Fruit fly (Drosophila melanogaster) Kc167 (cell line): Measurements from ENCODE around the gene NetB.

Experiments
- Myc ChIP-seq: fragments of >200 bp; optimal IDR thresholded peaks from 2 replicates; lab custom pipeline; 2017; ENCODE audit warnings: missing external identifiers
- Sin3A ChIP-seq: fragments of >200 bp; optimal IDR thresholded peaks from 2 replicates; lab custom pipeline; 2018; ENCODE audit warnings: missing external identifiers
- h ChIP-seq: fragments of >200 bp; optimal IDR thresholded peaks from 3 replicates; lab custom pipeline; 2018; ENCODE audit warnings: missing external identifiers
- insv ChIP-seq: fragments of >200 bp; optimal IDR thresholded peaks from 3 replicates; lab custom pipeline; 2018; ENCODE audit warnings: missing external identifiers
- psq ChIP-seq: fragments of >200 bp; optimal IDR thresholded peaks from 2 replicates; lab custom pipeline; 2017; ENCODE audit warnings: missing external identifiers
- ttk ChIP-seq: sonication (Bioruptor generic); optimal IDR thresholded peaks from 2 replicates; lab custom pipeline; 2017; ENCODE audit warnings: missing external identifiers

Gene NetB

DNA sequence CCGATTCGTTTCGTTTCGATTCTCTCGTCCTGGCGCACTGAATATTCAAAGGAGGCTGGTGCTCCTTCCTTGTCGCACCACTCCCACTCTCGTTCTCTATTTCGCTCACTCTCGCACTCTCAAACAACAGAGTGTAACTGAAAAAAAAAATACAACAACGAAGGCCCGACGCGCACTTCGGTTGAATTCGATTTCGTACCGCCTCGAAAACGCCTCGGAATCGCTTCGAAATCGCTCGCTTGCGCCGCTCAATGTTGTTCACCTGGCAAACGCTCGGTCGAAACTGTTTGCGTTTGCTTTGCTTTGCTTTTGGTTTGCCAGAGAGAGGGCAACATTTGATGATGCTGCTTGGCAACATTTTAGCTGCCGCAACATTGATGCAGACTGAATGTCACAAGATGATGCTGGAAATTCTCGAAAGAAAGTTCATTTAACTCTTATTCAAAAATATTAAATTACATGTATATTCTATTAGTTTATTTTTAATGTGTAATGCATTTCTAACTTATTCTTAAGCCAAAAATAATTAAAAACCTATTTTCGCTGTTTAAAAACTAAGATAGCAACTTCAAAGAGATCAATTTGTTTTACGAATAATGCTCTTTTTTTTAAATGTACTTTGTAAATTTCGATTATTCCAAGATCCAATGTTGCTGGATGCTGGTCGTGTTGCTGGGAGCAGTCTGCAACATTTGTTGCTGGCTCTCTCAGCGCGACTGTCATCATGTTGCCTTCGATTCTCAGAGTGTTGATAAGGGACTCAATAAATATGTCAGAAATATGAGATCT lies at the start of gene NetB:
TSS of gene NetB (minus strand) at position 291 of the 789 bp plus-strand sequence.
- TF ChIP-seq psq (no peak), ttk (lab: Kevin White, UChicago) (no peak), Sin3A (lab: Kevin White, UChicago) (no peak), insv (lab: Kevin White, UChicago) (no peak), Myc (lab: Kevin White, UChicago) (no peak), h (lab: Kevin White, UChicago) (no peak)

DNA sequence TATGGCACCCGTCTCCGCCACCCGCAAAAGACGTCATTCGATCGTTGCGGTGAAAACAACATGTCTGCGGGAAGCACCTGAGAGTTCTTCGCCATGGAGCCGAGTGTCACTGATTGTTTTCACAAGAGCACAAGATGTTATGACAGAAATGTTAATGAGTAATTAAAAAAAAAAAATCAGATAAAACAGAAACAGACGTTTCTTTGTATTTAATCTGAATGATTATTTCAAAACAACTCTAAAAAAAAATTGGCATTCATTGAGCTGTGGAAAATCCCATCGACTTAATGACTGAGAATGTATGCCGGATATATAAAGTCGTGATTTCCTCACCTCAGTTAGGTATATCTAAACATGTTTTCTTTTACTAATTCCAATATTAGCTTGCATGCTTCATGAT lies 37.3 kb upstream of the NetB start, which contains the start of gene Ag5r:
TSS of gene Ag5r (minus strand) at position 101 of the 400 bp plus-strand sequence.
- TF ChIP-seq insv (lab: Kevin White, UChicago), result no peak
- TF ChIP-seq h (lab: Kevin White, UChicago), result no peak
- no peak for TF ChIP-seq ttk (lab: Kevin White, UChicago)
- no peak for TF ChIP-seq psq
- no peak for TF ChIP-seq Myc (lab: Kevin White, UChicago)
- no peak for TF ChIP-seq Sin3A (lab: Kevin White, UChicago)

DNA sequence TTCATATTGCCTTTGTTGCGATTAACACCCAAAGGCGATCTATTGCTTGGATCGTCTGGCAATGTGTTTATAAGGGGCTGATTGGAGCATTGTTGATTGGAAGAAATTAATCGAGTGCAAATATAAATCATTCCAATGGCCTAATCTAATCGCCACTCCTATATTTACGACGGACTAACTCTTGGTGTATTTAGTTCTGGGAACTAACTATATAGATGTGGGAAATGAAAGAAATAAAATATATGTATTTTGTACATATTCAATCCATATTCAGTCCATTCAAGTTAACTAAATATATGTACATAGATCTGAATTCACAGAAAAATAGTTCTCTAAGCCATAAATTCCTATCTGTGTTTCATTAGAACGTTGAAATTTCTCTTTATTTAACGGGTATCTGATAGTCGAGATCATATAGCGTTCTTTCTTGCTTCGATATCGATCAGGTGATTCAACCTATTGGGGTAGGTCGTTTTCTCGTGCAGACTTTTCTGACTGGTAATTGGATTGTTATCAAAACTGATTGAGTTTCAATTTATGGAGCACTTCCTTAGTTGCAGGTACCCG lies 34.9 kb upstream of the NetB start, which contains the start of gene Ag5r2:
TSS of gene Ag5r2 (minus strand) at position 51 of the 567 bp plus-strand sequence.
- no peak for TF ChIP-seq Sin3A (lab: Kevin White, UChicago)
- TF ChIP-seq h (lab: Kevin White, UChicago), result no peak

dm6 chrX:14776474-14776873 lies 27.3 kb upstream of the NetB start, which contains the start of gene CG5347:
Gene CG5347 (plus strand): TSS chrX:14776774.
- TF ChIP-seq ttk (lab: Kevin White, UChicago) (no peak), psq (no peak), h (lab: Kevin White, UChicago) (no peak), insv (lab: Kevin White, UChicago) (no peak), Sin3A (lab: Kevin White, UChicago) (no peak), Myc (lab: Kevin White, UChicago) (no peak)

dm6 chrX:14775008-14775407 lies 25.8 kb upstream of the NetB start, which contains the start of gene CG5334:
Gene CG5334 (plus strand): TSS chrX:14775308.
- no peak for TF ChIP-seq insv (lab: Kevin White, UChicago)
- no peak for TF ChIP-seq Sin3A (lab: Kevin White, UChicago)
- no peak for TF ChIP-seq psq

- TF ChIP-seq h (lab: Kevin White, UChicago) (no peak), Sin3A (lab: Kevin White, UChicago) (no peak), ttk (lab: Kevin White, UChicago) (no peak), insv (lab: Kevin White, UChicago) (no peak), psq (no peak), Myc (lab: Kevin White, UChicago) (no peak)
Observed at dm6 chrX:14765737-14766253, 16.6 kb upstream of the NetB start, which contains the start of gene CG15890. Gene CG15890 (minus strand): TSS chrX:14765787.

dm6 chrX:14765024-14765423 lies 15.8 kb upstream of the NetB start:
- TF ChIP-seq Sin3A (lab: Kevin White, UChicago), result no peak
- TF ChIP-seq psq, result no peak

DNA sequence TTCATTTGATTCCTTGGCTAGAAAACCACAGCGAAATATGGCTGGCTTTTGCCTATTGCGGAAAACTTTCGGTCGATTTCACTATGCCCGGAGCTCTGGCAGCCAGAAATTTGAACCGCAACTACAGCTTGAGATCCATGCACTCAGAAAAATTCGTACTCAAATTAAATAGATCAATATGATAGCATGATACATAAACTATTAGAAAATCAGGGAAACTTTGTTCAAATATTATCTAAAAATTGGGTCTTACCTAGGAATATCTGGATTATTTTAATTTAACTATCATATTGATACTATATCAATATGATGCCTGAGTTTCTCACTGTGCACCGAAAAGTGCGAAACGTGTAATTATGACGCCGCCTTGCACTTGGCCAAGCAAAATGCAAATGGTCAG lies 2.0 kb upstream of the NetB start:
- TF ChIP-seq ttk (lab: Kevin White, UChicago) (no peak), insv (lab: Kevin White, UChicago) (no peak), Sin3A (lab: Kevin White, UChicago) (no peak), psq (no peak), Myc (lab: Kevin White, UChicago) (no peak), h (lab: Kevin White, UChicago) (no peak)

DNA sequence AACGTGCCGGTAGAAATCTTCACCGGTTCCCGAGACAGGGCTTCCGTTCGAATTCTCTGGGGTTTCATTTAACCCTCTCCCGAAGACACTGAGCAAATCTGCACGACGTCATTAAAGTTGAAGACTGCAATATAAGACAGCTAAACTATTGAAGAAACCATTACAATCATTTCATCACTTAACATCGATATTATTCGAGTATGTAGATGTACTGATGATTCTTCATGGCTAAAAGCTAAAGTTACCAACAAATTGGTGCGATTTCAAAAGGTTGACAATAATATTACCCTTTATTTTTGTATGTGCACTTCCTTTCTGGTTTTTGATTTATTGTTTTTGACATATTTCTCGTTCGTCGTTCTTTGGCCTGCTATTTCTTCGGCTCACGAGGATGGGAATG lies 1.3 kb upstream of the NetB start:
- TF ChIP-seq insv (lab: Kevin White, UChicago) (no peak), Sin3A (lab: Kevin White, UChicago) (no peak), h (lab: Kevin White, UChicago) (no peak), Myc (lab: Kevin White, UChicago) (no peak), psq (no peak), ttk (lab: Kevin White, UChicago) (no peak)

- no peak for TF ChIP-seq Myc (lab: Kevin White, UChicago)
- no peak for TF ChIP-seq h (lab: Kevin White, UChicago)
- TF ChIP-seq ttk (lab: Kevin White, UChicago), result no peak
- TF ChIP-seq psq, result no peak
- TF ChIP-seq insv (lab: Kevin White, UChicago), result no peak
- TF ChIP-seq Sin3A (lab: Kevin White, UChicago), result no peak
Observed at dm6 chrX:14743819-14744218, 5.4 kb downstream of the NetB start.

- TF ChIP-seq Sin3A (lab: Kevin White, UChicago), result no peak
- TF ChIP-seq insv (lab: Kevin White, UChicago), result no peak
- no peak for TF ChIP-seq psq
- TF ChIP-seq Myc (lab: Kevin White, UChicago), result no peak
Observed at dm6 chrX:14738420-14738819, 10.8 kb downstream of the NetB start.

- TF ChIP-seq Myc (lab: Kevin White, UChicago) (no peak), ttk (lab: Kevin White, UChicago) (no peak), Sin3A (lab: Kevin White, UChicago) (no peak), psq (no peak), h (lab: Kevin White, UChicago) (no peak), insv (lab: Kevin White, UChicago) (no peak)
Observed at dm6 chrX:14727580-14727979, 21.6 kb downstream of the NetB start.
